Worm (Caenorhabditis elegans) whole organism, young adult: ENCODE measurements around the gene str-41.

Experiments used
- C06A6.2 ChIP-seq: fragments of 200-800 bp; sonication (Bioruptor generic); conservative IDR thresholded peaks from 2 replicates; pipeline ENCODE4 v1.3.6; 2022; ENCODE audit warnings: missing genetic modification characterization, missing compliant biosample characterization
- F22D6.2 ChIP-seq: sonication (generic microtip); optimal IDR thresholded peaks from 2 replicates; lab custom pipeline; 2016; ENCODE audit warnings: mild to moderate bottlenecking, missing genetic modification characterization, missing compliant biosample characterization
- F39B2.1 ChIP-seq: fragments of 200-800 bp; sonication (Bioruptor generic); IDR thresholded peaks from 2 replicates; pipeline ENCODE4 v1.3.6; 2022; ENCODE audit warnings: missing genetic modification reagents, missing genetic modification characterization, missing compliant biosample characterization
- F49E8.2 ChIP-seq: sonication (generic microtip); optimal IDR thresholded peaks from 3 replicates; lab custom pipeline; 2017; ENCODE audit warnings: missing genetic modification characterization, mild to moderate bottlenecking, missing compliant biosample characterization, antibody characterized with exemption, moderate library complexity; ENCODE audit not compliant: insufficient read depth
- F52B5.7 ChIP-seq: sonication (generic microtip); optimal IDR thresholded peaks from 2 replicates; lab custom pipeline; 2016; ENCODE audit warnings: mild to moderate bottlenecking, missing genetic modification characterization, missing compliant biosample characterization
- F55B11.4 ChIP-seq: sonication (generic microtip); optimal IDR thresholded peaks from 2 replicates; lab custom pipeline; 2016; ENCODE audit warnings: missing compliant biosample characterization, missing genetic modification characterization, borderline replicate concordance; ENCODE audit not compliant: insufficient read depth
- F57C9.4 ChIP-seq: sonication (generic microtip); optimal IDR thresholded peaks from 2 replicates; lab custom pipeline; 2017; ENCODE audit warnings: mild to moderate bottlenecking, missing genetic modification characterization, missing compliant biosample characterization
- ama-1 ChIP-seq, 3 experiments: fragments of 150-350 bp in 1 of 3; sonication (generic microtip) in 2 of 3; optimal IDR thresholded peaks; 2 replicates each; lab custom pipeline; 2014 to 2018; ENCODE audit warnings: missing biosample characterization in 2 of 3, missing genetic modification characterization in 2 of 3, missing genetic modification reagents in 2 of 3
- attf-5 ChIP-seq: fragments of 200-800 bp; sonication (Bioruptor generic); optimal IDR thresholded peaks from 2 replicates; lab custom pipeline; 2018; ENCODE audit warnings: mild to moderate bottlenecking, missing genetic modification characterization, missing compliant biosample characterization
- ceh-27 ChIP-seq: fragments of 200-800 bp; sonication (Bioruptor generic); optimal IDR thresholded peaks from 2 replicates; lab custom pipeline; 2018; ENCODE audit warnings: mild to moderate bottlenecking, missing genetic modification characterization, moderate library complexity, missing compliant biosample characterization
- ceh-91 ChIP-seq: fragments of 200-800 bp; sonication (Bioruptor generic); IDR thresholded peaks from 2 replicates; pipeline ENCODE4 v1.3.6; 2022; ENCODE audit warnings: missing genetic modification reagents, missing genetic modification characterization, missing compliant biosample characterization
- chd-7 ChIP-seq: sonication (generic microtip); optimal IDR thresholded peaks from 2 replicates; lab custom pipeline; 2016; ENCODE audit warnings: mild to moderate bottlenecking, missing genetic modification characterization, moderate library complexity, missing compliant biosample characterization
- die-1 ChIP-seq: sonication (generic microtip); optimal IDR thresholded peaks from 2 replicates; lab custom pipeline; 2016; ENCODE audit warnings: missing genotype, mild to moderate bottlenecking, missing genetic modification characterization, missing compliant biosample characterization
- dox-1 ChIP-seq: fragments of 200-800 bp; sonication (Bioruptor generic); IDR thresholded peaks from 2 replicates; pipeline ENCODE4 v1.3.6; 2022; ENCODE audit warnings: missing genetic modification reagents, missing genetic modification characterization, missing compliant biosample characterization
- egl-18 ChIP-seq: fragments of 200-800 bp; sonication (Bioruptor generic); IDR thresholded peaks from 2 replicates; pipeline ENCODE4 v1.3.6; 2022; ENCODE audit warnings: missing genetic modification reagents, missing genetic modification characterization, missing compliant biosample characterization
- egl-44 ChIP-seq: fragments of 200-800 bp; sonication (Bioruptor generic); IDR thresholded peaks from 2 replicates; pipeline ENCODE4 v1.3.6; 2022; ENCODE audit warnings: missing genetic modification reagents, missing genetic modification characterization, missing compliant biosample characterization
- egrh-3 ChIP-seq: fragments of 200-800 bp; sonication (Bioruptor generic); IDR thresholded peaks from 2 replicates; pipeline ENCODE4 v1.3.6; 2022; ENCODE audit warnings: missing genetic modification reagents, missing genetic modification characterization, missing compliant biosample characterization
- hlh-12 ChIP-seq: sonication (generic microtip); optimal IDR thresholded peaks from 2 replicates; lab custom pipeline; 2016; ENCODE audit warnings: missing genetic modification characterization, missing compliant biosample characterization
- hlh-26 ChIP-seq: fragments of 200-800 bp; sonication (Bioruptor generic); conservative IDR thresholded peaks from 2 replicates; pipeline ENCODE4 v1.3.6; 2022; ENCODE audit warnings: missing genetic modification reagents, missing genetic modification characterization, missing compliant biosample characterization
- hrde-1 ChIP-seq: sonication (generic microtip); optimal IDR thresholded peaks from 2 replicates; lab custom pipeline; 2016; ENCODE audit warnings: missing genetic modification characterization, mild to moderate bottlenecking, missing compliant biosample characterization, moderate library complexity, missing genotype, missing genetic modification reagents, borderline replicate concordance
- lin-40 ChIP-seq: sonication (generic microtip); optimal IDR thresholded peaks from 2 replicates; lab custom pipeline; 2016; ENCODE audit warnings: missing genetic modification characterization, mild to moderate bottlenecking, missing compliant biosample characterization, missing genotype, missing genetic modification reagents
- lin-54 ChIP-seq: fragments of 200-800 bp; sonication (Bioruptor generic); optimal IDR thresholded peaks from 2 replicates; lab custom pipeline; 2018; ENCODE audit warnings: mild to moderate bottlenecking, missing genetic modification characterization, missing compliant biosample characterization
- lsl-1 ChIP-seq: fragments of 200-800 bp; sonication (Bioruptor generic); optimal IDR thresholded peaks from 2 replicates; lab custom pipeline; 2018; ENCODE audit warnings: mild to moderate bottlenecking, missing genetic modification characterization, moderate library complexity, missing compliant biosample characterization
- mcd-1 ChIP-seq: fragments of 200-800 bp; sonication (Bioruptor generic); IDR thresholded peaks from 2 replicates; pipeline ENCODE4 v1.3.6; 2022; ENCODE audit warnings: missing genetic modification reagents, missing genetic modification characterization, missing compliant biosample characterization
- mes-4 ChIP-seq: sonication (generic microtip); optimal IDR thresholded peaks from 2 replicates; lab custom pipeline; 2016; ENCODE audit warnings: missing genotype, missing genetic modification characterization, missing compliant biosample characterization
- nfya-2 ChIP-seq: fragments of 200-800 bp; sonication (Bioruptor generic); IDR thresholded peaks from 2 replicates; pipeline ENCODE4 v1.3.6; 2022; ENCODE audit warnings: missing genetic modification reagents, missing genetic modification characterization, missing compliant biosample characterization
- nfyb-1 ChIP-seq: fragments of 200-800 bp; sonication (Bioruptor generic); IDR thresholded peaks from 2 replicates; pipeline ENCODE4 v1.3.6; 2022; ENCODE audit warnings: missing genetic modification reagents, missing genetic modification characterization, missing compliant biosample characterization
- nhr-80 ChIP-seq: sonication (generic microtip); optimal IDR thresholded peaks from 2 replicates; lab custom pipeline; 2016; ENCODE audit warnings: missing genetic modification characterization, missing compliant biosample characterization
- snpc-1.1 ChIP-seq: sonication (generic microtip); optimal IDR thresholded peaks from 2 replicates; lab custom pipeline; 2017; ENCODE audit warnings: missing genetic modification characterization, mild to moderate bottlenecking, missing compliant biosample characterization, antibody characterized with exemption, moderate library complexity, missing genotype, missing genetic modification reagents; ENCODE audit not compliant: insufficient read depth
- snpc-1.3 ChIP-seq: sonication (generic microtip); optimal IDR thresholded peaks from 2 replicates; lab custom pipeline; 2017; ENCODE audit warnings: missing genetic modification characterization, mild to moderate bottlenecking, missing compliant biosample characterization, antibody characterized with exemption, moderate library complexity, missing genotype, missing genetic modification reagents; ENCODE audit not compliant: insufficient read depth
- somi-1 ChIP-seq: fragments of 200-800 bp; sonication (Bioruptor generic); optimal IDR thresholded peaks from 2 replicates; lab custom pipeline; 2018; ENCODE audit warnings: mild to moderate bottlenecking, missing genetic modification characterization, missing compliant biosample characterization
- tbx-9 ChIP-seq: sonication (generic microtip); optimal IDR thresholded peaks from 2 replicates; lab custom pipeline; 2016; ENCODE audit warnings: borderline replicate concordance, missing genetic modification characterization, inconsistent platforms, missing compliant biosample characterization
- tlf-1 ChIP-seq: fragments of 200-800 bp; sonication (Bioruptor generic); optimal IDR thresholded peaks from 2 replicates; lab custom pipeline; 2018; ENCODE audit warnings: mild to moderate bottlenecking, missing genetic modification characterization, missing compliant biosample characterization
- ztf-26 ChIP-seq: sonication (generic microtip); optimal IDR thresholded peaks from 2 replicates; lab custom pipeline; 2017; ENCODE audit warnings: missing genetic modification characterization, missing compliant biosample characterization
- ztf-28 ChIP-seq: fragments of 200-800 bp; sonication (Bioruptor generic); IDR thresholded peaks from 2 replicates; pipeline ENCODE4 v1.3.6; 2022; ENCODE audit warnings: missing genetic modification reagents, missing genetic modification characterization, missing compliant biosample characterization
- ztf-6 ChIP-seq: fragments of 200-800 bp; sonication (Bioruptor generic); IDR thresholded peaks from 2 replicates; pipeline ENCODE4 v1.3.6; 2022; ENCODE audit warnings: missing genetic modification reagents, missing genetic modification characterization, missing compliant biosample characterization

Gene str-41

ce11 chrV:7379384-7379783, 32.4 kb upstream of the str-41 start, which contains the start of gene srsx-24:
Gene srsx-24 (minus strand): TSS chrV:7379484.
- no peak for TF ChIP-seq ceh-91 (GFP tag; lab: Robert Waterston, UW)
- no peak for TF ChIP-seq lsl-1
- TF ChIP-seq F49E8.2 (tag; lab: Kevin White, UChicago), result no peak
- TF ChIP-seq egl-18, result no peak
- no peak for TF ChIP-seq attf-5 (GFP tag; lab: Kevin White, UChicago)
- TF ChIP-seq C06A6.2, result no peak
- no peak for TF ChIP-seq egrh-3
- TF ChIP-seq mes-4 (tag; lab: Kevin White, UChicago), result no peak
- TF ChIP-seq hlh-26 (GFP tag; lab: Robert Waterston, UW), result no peak
- no peak for TF ChIP-seq tlf-1
- no peak for TF ChIP-seq mcd-1 (GFP tag; lab: Robert Waterston, UW)
- no peak for TF ChIP-seq egl-44 (GFP tag; lab: Robert Waterston, UW)
- no peak for TF ChIP-seq dox-1 (GFP tag; lab: Robert Waterston, UW)

ce11 chrV:7381008-7381407, 30.8 kb upstream of the str-41 start, which contains the start of gene C03G6.17:
Gene C03G6.17 (minus strand): TSS chrV:7381108.
- TF ChIP-seq hlh-12 (tag; lab: Kevin White, UChicago) (no peak), F49E8.2 (tag; lab: Kevin White, UChicago) (no peak), chd-7 (no peak), lin-54 (no peak), somi-1 (GFP tag; lab: Kevin White, UChicago) (no peak), lin-40 (tag; lab: Kevin White, UChicago) (no peak), ztf-26 (tag; lab: Kevin White, UChicago) (no peak), F57C9.4 (tag; lab: Kevin White, UChicago) (no peak), egrh-3 (no peak), ztf-28 (GFP tag; lab: Robert Waterston, UW) (no peak), hrde-1 (tag; lab: Kevin White, UChicago) (no peak), C06A6.2 (no peak), snpc-1.3 (tag; lab: Kevin White, UChicago) (no peak), F22D6.2 (no peak), nfya-2 (GFP tag; lab: Robert Waterston, UW) (no peak), tbx-9 (tag; lab: Kevin White, UChicago) (no peak)

ce11 chrV:7386052-7386573, 25.7 kb upstream of the str-41 start, which contains the start of gene srp-6:
Gene srp-6 (minus strand): TSS chrV:7386102.
- TF ChIP-seq snpc-1.1 (tag; lab: Kevin White, UChicago) (no peak), F52B5.7 (tag; lab: Kevin White, UChicago) (no peak), ama-1 (optimal IDR thresholded peaks at IDR 0.05; lab: Kevin White, UChicago) (no peak), ama-1 (GFP tag; optimal IDR thresholded peaks at IDR 0.05; lab: Kevin White, UChicago) (no peak), nfyb-1 (no peak), F39B2.1 (GFP tag; lab: Robert Waterston, UW) (no peak)

ce11 chrV:7387755-7388154, 24.0 kb upstream of the str-41 start, which contains the start of gene C02H6.3:
Gene C02H6.3 (minus strand): TSS chrV:7387855.
- TF ChIP-seq ceh-27 (GFP tag; lab: Kevin White, UChicago), result no peak
- no peak for TF ChIP-seq F55B11.4 (tag; lab: Kevin White, UChicago)
- no peak for TF ChIP-seq ztf-6 (GFP tag; lab: Robert Waterston, UW)
- TF ChIP-seq nhr-80 (tag; lab: Kevin White, UChicago), result no peak
- TF ChIP-seq die-1 (tag; lab: Kevin White, UChicago), result no peak
